Fruit fly (Drosophila melanogaster): ENCODE data around the gene Nse4.

dm6 chr2L:10468388-10468787 is 29.1 kb downstream of the Nse4 start:
- TF ChIP-seq CTCF (optimal IDR thresholded peaks at IDR 0.05) (no peak), CG8478 (optimal IDR thresholded peaks at IDR 0.05) (no peak)

All from S2 (cell line).